Worm (Caenorhabditis elegans) whole organism, mixed stage, embryonic: Measurements from ENCODE around the gene sox-2.

Source experiments
- elt-3 ChIP-seq: fragments of 150-350 bp; optimal IDR thresholded peaks from 2 replicates; lab custom pipeline; 2014; ENCODE audit warnings: missing biosample characterization, missing genetic modification characterization
- nhr-2 ChIP-seq: fragments of 150-350 bp; optimal IDR thresholded peaks from 2 replicates; lab custom pipeline; 2014; ENCODE audit warnings: missing biosample characterization, missing genetic modification characterization
- nhr-237 ChIP-seq: fragments of 150-350 bp; optimal IDR thresholded peaks from 2 replicates; lab custom pipeline; 2014; ENCODE audit warnings: missing biosample characterization, missing genetic modification characterization

DNA sequence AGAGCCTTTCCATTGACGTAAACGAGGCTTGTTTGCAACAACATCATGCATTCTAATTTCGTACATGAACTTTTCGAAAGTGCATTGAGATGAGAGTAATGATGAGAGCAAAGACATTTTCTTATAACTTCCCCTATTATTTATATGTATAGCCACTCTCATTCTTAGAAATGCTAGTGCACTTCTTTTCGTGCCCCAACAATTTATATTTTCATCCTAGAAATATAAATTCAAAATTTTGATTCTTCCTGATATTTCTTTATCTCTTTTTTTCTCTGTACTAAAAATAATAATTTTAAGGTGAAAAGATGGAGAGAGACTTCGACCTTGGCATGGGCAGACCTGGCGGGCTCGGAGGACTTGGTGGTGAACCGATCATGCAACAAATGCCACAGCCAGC lies 15.4 kb upstream of the sox-2 start, which contains the start of gene mek-1:
- TF ChIP-seq elt-3 (tag; lab: Kevin White, UChicago) (no peak), nhr-2 (no peak), nhr-237 (tag; lab: Kevin White, UChicago) (no peak)
